Fruit fly (Drosophila melanogaster) whole organism, embryonic: ENCODE data around the gene Alh.

Experiments used
- Ada2b ChIP-seq: fragments of 200-800 bp; sonication (Bioruptor generic); IDR thresholded peaks from 2 replicates; pipeline ENCODE4 v1.3.6; 2022; ENCODE audit warnings: missing biosample characterization, missing genetic modification characterization
- Antp ChIP-seq: fragments of 200-800 bp; sonication (Bioruptor generic); optimal IDR thresholded peaks from 3 replicates; lab custom pipeline; 2016; ENCODE audit warnings: missing biosample characterization, missing genetic modification characterization
- B-H2 ChIP-seq: fragments of 200-800 bp; sonication (Bioruptor generic); optimal IDR thresholded peaks from 2 replicates; lab custom pipeline; 2018; ENCODE audit warnings: missing biosample characterization, mild to moderate bottlenecking, missing genetic modification characterization
- Blimp-1 ChIP-seq: fragments of 200-800 bp; sonication (Bioruptor generic); optimal IDR thresholded peaks from 3 replicates; lab custom pipeline; 2018; ENCODE audit warnings: missing biosample characterization, missing genetic modification characterization, mild to moderate bottlenecking, moderate library complexity, missing genetic modification reagents
- BtbVII ChIP-seq: fragments of 200-800 bp; sonication (Bioruptor generic); optimal IDR thresholded peaks from 3 replicates; lab custom pipeline; 2017; ENCODE audit warnings: missing biosample characterization, mild to moderate bottlenecking, missing genetic modification characterization
- CG10147 ChIP-seq: fragments of 200-800 bp; sonication (Bioruptor generic); optimal IDR thresholded peaks from 2 replicates; lab custom pipeline; 2019; ENCODE audit warnings: missing biosample characterization, mild to moderate bottlenecking, missing genetic modification characterization, moderate library complexity
- CG10209 ChIP-seq: fragments of 200-800 bp; sonication (Bioruptor generic); optimal IDR thresholded peaks from 3 replicates; lab custom pipeline; 2017; ENCODE audit warnings: missing biosample characterization, mild to moderate bottlenecking, missing genetic modification characterization, missing genetic modification reagents
- CG11247 ChIP-seq: fragments of 200-800 bp; sonication (Bioruptor generic); IDR thresholded peaks from 2 replicates; pipeline ENCODE4 v1.3.6; 2022; ENCODE audit warnings: missing biosample characterization, missing genetic modification characterization
- CG14860 ChIP-seq: fragments of 200-800 bp; sonication (Bioruptor generic); IDR thresholded peaks from 3 replicates; pipeline ENCODE4 v1.3.6; 2022; ENCODE audit warnings: missing biosample characterization, missing genetic modification characterization; ENCODE audit not compliant: partially characterized antibody
- CG17328 ChIP-seq: fragments of 200-800 bp; sonication (Bioruptor generic); IDR thresholded peaks from 2 replicates; pipeline ENCODE4 v1.3.6; 2022; ENCODE audit warnings: missing biosample characterization, missing genetic modification characterization
- CG18011 ChIP-seq: fragments of 200-800 bp; sonication (Bioruptor generic); optimal IDR thresholded peaks from 2 replicates; lab custom pipeline; 2017; ENCODE audit warnings: missing biosample characterization, missing genetic modification characterization, mild to moderate bottlenecking, moderate library complexity, missing genotype
- CG18599 ChIP-seq: fragments of 200-800 bp; sonication (Bioruptor generic); optimal IDR thresholded peaks from 3 replicates; lab custom pipeline; 2017; ENCODE audit warnings: missing biosample characterization, missing genetic modification characterization, mild to moderate bottlenecking, moderate library complexity, missing genetic modification reagents
- CG30020 ChIP-seq: fragments of 200-800 bp; optimal IDR thresholded peaks from 2 replicates; lab custom pipeline; 2019; ENCODE audit warnings: missing biosample characterization, mild to moderate bottlenecking, missing genetic modification characterization, moderate library complexity
- CG3065 ChIP-seq: fragments of 200-800 bp; sonication (Bioruptor generic); optimal IDR thresholded peaks from 2 replicates; lab custom pipeline; 2016; ENCODE audit warnings: missing biosample characterization, missing genetic modification characterization
- CG31365 ChIP-seq: fragments of 200-800 bp; sonication (Bioruptor generic); optimal IDR thresholded peaks from 2 replicates; lab custom pipeline; 2018; ENCODE audit warnings: missing biosample characterization, mild to moderate bottlenecking, missing genetic modification characterization
- CG33557 ChIP-seq: fragments of 200-800 bp; sonication (Bioruptor generic); optimal IDR thresholded peaks from 2 replicates; lab custom pipeline; 2019; ENCODE audit warnings: missing biosample characterization, mild to moderate bottlenecking, missing genetic modification characterization, moderate library complexity
- CG3995 ChIP-seq: fragments of 200-800 bp; sonication (Bioruptor generic); optimal IDR thresholded peaks from 3 replicates; lab custom pipeline; 2016; ENCODE audit warnings: missing biosample characterization, missing genetic modification characterization
- CG4360 ChIP-seq: fragments of 200-800 bp; sonication (Bioruptor generic); IDR thresholded peaks from 2 replicates; pipeline ENCODE4 v1.3.6; 2022; ENCODE audit warnings: missing biosample characterization, missing genetic modification characterization
- CG7271 ChIP-seq: fragments of 200-800 bp; sonication (Bioruptor generic); optimal IDR thresholded peaks from 2 replicates; lab custom pipeline; 2018; ENCODE audit warnings: missing biosample characterization, mild to moderate bottlenecking, missing genetic modification characterization, moderate library complexity
- CG7963 ChIP-seq: fragments of 200-800 bp; sonication (Bioruptor generic); IDR thresholded peaks from 3 replicates; pipeline ENCODE4 v1.3.6; 2022; ENCODE audit warnings: missing biosample characterization, missing genetic modification characterization; ENCODE audit not compliant: partially characterized antibody
- CG8290 ChIP-seq, 3 experiments: fragments of 200-800 bp; sonication (Bioruptor generic); optimal IDR thresholded peaks; 2 replicates each; lab custom pipeline; 2016 to 2019; ENCODE audit warnings: missing biosample characterization in 3 of 3, missing genetic modification characterization in 3 of 3, mild to moderate bottlenecking in 2 of 3, moderate library complexity in 1 of 3
- CG9817 ChIP-seq: fragments of 200-800 bp; sonication (Bioruptor generic); optimal IDR thresholded peaks from 2 replicates; lab custom pipeline; 2018; ENCODE audit warnings: missing biosample characterization, mild to moderate bottlenecking, missing genetic modification characterization, moderate library complexity
- D19A ChIP-seq: fragments of 200-800 bp; optimal IDR thresholded peaks from 3 replicates; lab custom pipeline; 2019; ENCODE audit warnings: missing biosample characterization, mild to moderate bottlenecking, missing genetic modification characterization, moderate library complexity
- Dbx ChIP-seq: fragments of 200-800 bp; sonication (Bioruptor generic); IDR thresholded peaks from 3 replicates; pipeline ENCODE4 v1.3.6; 2022; ENCODE audit warnings: missing biosample characterization, missing genetic modification characterization
- Hmr ChIP-seq: fragments of 200-800 bp; sonication (Bioruptor generic); optimal IDR thresholded peaks from 3 replicates; lab custom pipeline; 2017; ENCODE audit warnings: mild to moderate bottlenecking, missing biosample characterization, missing genetic modification reagents, missing genetic modification characterization
- Hmx ChIP-seq: fragments of 200-800 bp; sonication (Bioruptor generic); optimal IDR thresholded peaks from 2 replicates; lab custom pipeline; 2016; ENCODE audit warnings: missing biosample characterization, missing genetic modification characterization
- MTF-1 ChIP-seq: fragments of 200-800 bp; sonication (Bioruptor generic); optimal IDR thresholded peaks from 2 replicates; lab custom pipeline; 2018; ENCODE audit warnings: missing biosample characterization, mild to moderate bottlenecking, missing genetic modification characterization, borderline replicate concordance
- Mes4 ChIP-seq: fragments of 200-800 bp; sonication (Bioruptor generic); optimal IDR thresholded peaks from 2 replicates; lab custom pipeline; 2016; ENCODE audit warnings: missing biosample characterization, missing genetic modification characterization
- Pdp1 ChIP-seq, 2 experiments: fragments of 200-800 bp; sonication (Bioruptor generic); optimal IDR thresholded peaks; 3 replicates each; lab custom pipeline; 2016; ENCODE audit warnings: missing biosample characterization in 2 of 2, missing genetic modification characterization in 2 of 2, mild to moderate bottlenecking in 1 of 2, moderate library complexity in 1 of 2
- Poxn ChIP-seq: fragments of 200-800 bp; sonication (Bioruptor generic); IDR thresholded peaks from 2 replicates; pipeline ENCODE4 v1.3.6; 2022; ENCODE audit warnings: missing biosample characterization, missing genetic modification characterization
- Ravus ChIP-seq: fragments of 200-800 bp; sonication (Bioruptor generic); IDR thresholded peaks from 2 replicates; pipeline ENCODE4 v1.3.6; 2022; ENCODE audit warnings: missing biosample characterization, missing genetic modification characterization
- al ChIP-seq: fragments of 200-800 bp; sonication (Bioruptor generic); IDR thresholded peaks from 2 replicates; pipeline ENCODE4 v1.3.6; 2022; ENCODE audit warnings: missing biosample characterization, missing genetic modification characterization
- bab2 ChIP-seq: fragments of 200-800 bp; sonication (Bioruptor generic); optimal IDR thresholded peaks from 2 replicates; lab custom pipeline; 2016; ENCODE audit warnings: missing biosample characterization, missing genetic modification characterization
- crol ChIP-seq: fragments of 200-800 bp; sonication (Bioruptor generic); IDR thresholded peaks from 2 replicates; pipeline ENCODE4 v1.3.6; 2022; ENCODE audit warnings: missing biosample characterization, missing genetic modification characterization
- dpn ChIP-seq, 2 experiments: fragments of 200-800 bp; sonication (Bioruptor generic); optimal IDR thresholded peaks; 3 replicates each; lab custom pipeline; 2016; ENCODE audit warnings: missing biosample characterization in 2 of 2, missing genetic modification characterization in 2 of 2
- eyg ChIP-seq: fragments of 200-800 bp; sonication (Bioruptor generic); optimal IDR thresholded peaks from 3 replicates; lab custom pipeline; 2016; ENCODE audit warnings: missing biosample characterization, missing genetic modification characterization
- lbe ChIP-seq: fragments of 200-800 bp; sonication (Bioruptor generic); optimal IDR thresholded peaks from 2 replicates; lab custom pipeline; 2016; ENCODE audit warnings: missing biosample characterization, mild to moderate bottlenecking, missing genetic modification characterization
- maf-S ChIP-seq: fragments of 200-800 bp; sonication (Bioruptor generic); optimal IDR thresholded peaks from 2 replicates; lab custom pipeline; 2016; ENCODE audit warnings: missing biosample characterization, missing genetic modification characterization
- nau ChIP-seq: fragments of 200-800 bp; sonication (Bioruptor generic); optimal IDR thresholded peaks from 3 replicates; lab custom pipeline; 2017; ENCODE audit warnings: missing biosample characterization, mild to moderate bottlenecking, missing genetic modification characterization, missing genetic modification reagents
- pb ChIP-seq: fragments of 200-800 bp; sonication (Bioruptor generic); optimal IDR thresholded peaks from 3 replicates; lab custom pipeline; 2016; ENCODE audit warnings: missing biosample characterization, missing genetic modification characterization
- prd ChIP-seq, 3 experiments: fragments of >200 bp in 2 of 3; fragments of 200-800 bp in 1 of 3; sonication (Bioruptor generic) in 1 of 3; optimal IDR thresholded peaks in 2 of 3; IDR thresholded peaks in 1 of 3; 2 replicates in 2 of 3; 3 replicates in 1 of 3; pipeline versions ENCODE4 v1.3.6 to Lab custom; 2017 to 2022; ENCODE audit warnings: missing biosample characterization in 1 of 3, missing genetic modification characterization in 1 of 3
- shn ChIP-seq: fragments of 200-800 bp; sonication (Bioruptor generic); optimal IDR thresholded peaks from 3 replicates; lab custom pipeline; 2016; ENCODE audit warnings: missing biosample characterization, missing genetic modification characterization
- sima ChIP-seq: fragments of 200-800 bp; sonication (Bioruptor generic); optimal IDR thresholded peaks from 2 replicates; lab custom pipeline; 2016; ENCODE audit warnings: missing biosample characterization, missing genetic modification characterization
- so ChIP-seq: fragments of 200-800 bp; sonication (Bioruptor generic); IDR thresholded peaks from 3 replicates; pipeline ENCODE4 v1.3.6; 2022; ENCODE audit warnings: missing biosample characterization, missing genetic modification characterization
- sr ChIP-seq: fragments of 200-800 bp; sonication (Bioruptor generic); IDR thresholded peaks from 3 replicates; pipeline ENCODE4 v1.3.6; 2022; ENCODE audit warnings: missing biosample characterization, missing genetic modification characterization
- sug ChIP-seq: fragments of 200-800 bp; optimal IDR thresholded peaks from 2 replicates; lab custom pipeline; 2019; ENCODE audit warnings: missing biosample characterization, mild to moderate bottlenecking, missing genetic modification characterization, moderate library complexity
- tll ChIP-seq, 2 experiments: fragments of 200-800 bp in 1 of 2; fragments of >200 bp in 1 of 2; sonication (Bioruptor generic) in 1 of 2; optimal IDR thresholded peaks; 2 replicates each; lab custom pipeline; 2017 to 2019; ENCODE audit warnings: missing biosample characterization in 2 of 2, missing genetic modification characterization in 2 of 2, mild to moderate bottlenecking in 1 of 2, moderate library complexity in 1 of 2
- zf30C ChIP-seq: fragments of 200-800 bp; sonication (Bioruptor generic); optimal IDR thresholded peaks from 3 replicates; lab custom pipeline; 2018; ENCODE audit warnings: missing biosample characterization, mild to moderate bottlenecking, missing genetic modification characterization

Gene Alh

DNA sequence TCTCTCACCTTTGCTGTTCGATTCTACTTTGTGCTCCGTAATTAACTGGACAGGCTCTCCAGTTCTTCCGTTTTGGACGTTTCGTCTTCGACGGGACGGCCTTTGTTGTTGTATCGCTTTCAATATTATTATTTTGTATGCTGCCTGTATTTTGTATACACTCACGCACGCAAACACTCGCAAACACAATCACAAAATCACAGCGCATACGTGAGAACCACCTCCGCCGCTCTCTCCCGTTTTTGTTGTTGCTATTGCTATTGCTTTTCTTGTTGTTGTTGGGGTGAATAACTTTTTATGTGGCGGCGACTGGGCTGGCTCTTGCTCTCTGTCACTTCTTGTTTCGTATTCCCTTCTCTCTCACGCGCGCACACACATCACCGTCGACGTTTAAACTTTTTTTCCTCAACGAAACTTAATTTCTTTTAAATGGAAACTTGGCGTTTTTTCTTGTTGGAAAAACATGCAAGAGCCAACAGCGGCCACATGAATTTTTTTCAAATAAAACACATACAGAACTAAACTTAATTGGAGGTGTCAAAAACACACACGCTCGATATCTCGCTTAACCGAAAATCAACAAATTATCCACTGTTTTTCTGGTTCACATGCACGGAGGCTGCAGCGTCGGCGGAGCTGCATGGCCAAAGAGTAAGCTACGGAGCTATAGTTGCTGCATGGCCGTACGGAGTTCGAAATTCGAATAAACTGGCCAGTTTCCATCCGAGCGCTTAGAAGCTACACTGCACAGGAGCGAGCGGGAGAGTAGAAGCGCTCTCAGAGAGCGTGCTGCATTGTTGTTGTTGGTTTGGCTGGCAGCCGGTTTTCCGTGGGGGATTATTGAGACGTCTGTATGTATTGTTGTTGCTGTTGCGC is 16.0 kb downstream of the Alh start (continued):
- TF ChIP-seq CG8290 (GFP tag; optimal IDR thresholded peaks at IDR 0.05; lab: Kevin White, UChicago) (no peak), CG8290 (tag; optimal IDR thresholded peaks at IDR 0.05; lab: Kevin White, UChicago) (peak in 1 of 2 experiments; percentile 14), sima (no peak), eyg (GFP tag; lab: Kevin White, UChicago) (no peak), Poxn (GFP tag; lab: Robert Waterston, UW) (no peak), Mes4 (GFP tag; lab: Kevin White, UChicago) (peak; percentile 45), CG18599 (GFP tag; lab: Kevin White, UChicago) (peak; percentile 15), CG7963 (GFP tag; lab: Robert Waterston, UW) (no peak), crol (GFP tag; lab: Robert Waterston, UW) (no peak), Ada2b (GFP tag; lab: Robert Waterston, UW) (no peak), lbe (no peak), Ravus (GFP tag; lab: Robert Waterston, UW) (no peak), BtbVII (peak; percentile 27), CG31365 (no peak), pb (GFP tag; lab: Kevin White, UChicago) (no peak), maf-S (GFP tag; lab: Kevin White, UChicago) (no peak), tll (GFP tag; optimal IDR thresholded peaks at IDR 0.05; lab: Kevin White, UChicago) (no peak), Hmx (GFP tag; lab: Kevin White, UChicago) (no peak), CG10147 (GFP tag; lab: Kevin White, UChicago) (no peak), Pdp1 (GFP tag; optimal IDR thresholded peaks at IDR 0.05; lab: Kevin White, UChicago) (peak in 1 of 2 experiments; percentile 35), sug (tag; lab: Kevin White, UChicago) (no peak), B-H2 (no peak), CG33557 (no peak), CG7271 (tag; lab: Kevin White, UChicago) (no peak), shn (peak; percentile 9), zf30C (GFP tag; lab: Kevin White, UChicago) (no peak), CG3065 (no peak), CG4360 (GFP tag; lab: Robert Waterston, UW) (no peak), bab2 (GFP tag; lab: Kevin White, UChicago) (peak; percentile 23), CG3995 (no peak), prd (optimal IDR thresholded peaks at IDR 0.05; lab: Kevin White, UChicago) (no peak), prd (GFP tag; IDR thresholded peaks at IDR 0.05; lab: Robert Waterston, UW) (no peak), CG30020 (no peak), al (GFP tag; lab: Robert Waterston, UW) (no peak), CG18011 (GFP tag; lab: Kevin White, UChicago) (no peak), dpn (GFP tag; optimal IDR thresholded peaks at IDR 0.05; lab: Kevin White, UChicago) (no peak), nau (GFP tag; lab: Kevin White, UChicago) (no peak), so (GFP tag; lab: Robert Waterston, UW) (no peak), MTF-1 (GFP tag; lab: Kevin White, UChicago) (peak; percentile 27), Blimp-1 (GFP tag; lab: Kevin White, UChicago) (no peak), Dbx (GFP tag; lab: Robert Waterston, UW) (no peak), Antp (GFP tag; lab: Kevin White, UChicago) (no peak), CG17328 (GFP tag; lab: Robert Waterston, UW) (no peak), CG10209 (GFP tag; lab: Kevin White, UChicago) (no peak), sr (GFP tag; lab: Robert Waterston, UW) (no peak), CG9817 (tag; lab: Kevin White, UChicago) (no peak), CG14860 (GFP tag; lab: Robert Waterston, UW) (no peak), D19A (peak; percentile 51), Hmr (no peak), CG11247 (GFP tag; lab: Robert Waterston, UW) (no peak)
